Fruit fly (Drosophila melanogaster): ENCODE data around the gene Bicra.

Bicra gene

DNA sequence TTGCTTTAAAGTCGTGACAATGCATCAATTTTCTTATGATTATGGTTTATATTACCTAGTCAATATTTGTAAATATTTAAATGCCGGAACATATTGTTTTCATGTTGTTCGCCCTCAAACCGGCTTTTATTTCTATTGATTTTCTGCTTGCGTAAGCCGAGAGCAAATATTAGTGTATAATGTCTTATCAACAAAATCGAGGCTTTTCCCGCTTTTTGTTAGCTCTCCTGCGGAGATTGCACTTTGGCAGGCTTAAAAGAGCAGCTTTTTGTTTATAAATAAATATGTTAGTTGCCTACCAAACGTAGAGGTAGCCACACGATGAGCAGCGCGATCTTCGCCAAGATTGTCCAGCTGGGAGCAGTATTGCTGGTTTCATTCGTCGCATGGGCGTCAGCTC lies 10.5 kb upstream of the Bicra start, which contains the start of gene CG11842:
CG11842 (plus strand) TSS at position 301 of the 400 bp plus-strand sequence.
- no peak for TF ChIP-seq CG10348 (GFP tag; IDR thresholded peaks at IDR 0.05)
- TF ChIP-seq CG4496 (GFP tag; IDR thresholded peaks at IDR 0.05): no peak
- TF ChIP-seq CG8301 (tag; optimal IDR thresholded peaks at IDR 0.05): no peak
- TF ChIP-seq fd96Ca (GFP tag; IDR thresholded peaks at IDR 0.05): no peak
- TF ChIP-seq CG8159 (tag; optimal IDR thresholded peaks at IDR 0.05): no peak
- TF ChIP-seq Pif1B (GFP tag; optimal IDR thresholded peaks at IDR 0.05): no peak
- TF ChIP-seq Pif1A (GFP tag; optimal IDR thresholded peaks at IDR 0.05): no peak
- TF ChIP-seq CG15710 (tag; optimal IDR thresholded peaks at IDR 0.05): no peak
- TF ChIP-seq CG17806 (tag; optimal IDR thresholded peaks at IDR 0.05): no peak
- TF ChIP-seq Ets98B (GFP tag; IDR thresholded peaks at IDR 0.05): no peak
- TF ChIP-seq Snoo (tag; optimal IDR thresholded peaks at IDR 0.05): no peak
- no peak for TF ChIP-seq gl (tag; optimal IDR thresholded peaks at IDR 0.05)
- no peak for TF ChIP-seq CG13204 (GFP tag; optimal IDR thresholded peaks at IDR 0.05)
- no peak for TF ChIP-seq D1 (tag; optimal IDR thresholded peaks at IDR 0.05)
- no peak for TF ChIP-seq CG12605 (GFP tag; IDR thresholded peaks at IDR 0.05)
- no peak for TF ChIP-seq CG14655 (GFP tag; optimal IDR thresholded peaks at IDR 0.05)

DNA sequence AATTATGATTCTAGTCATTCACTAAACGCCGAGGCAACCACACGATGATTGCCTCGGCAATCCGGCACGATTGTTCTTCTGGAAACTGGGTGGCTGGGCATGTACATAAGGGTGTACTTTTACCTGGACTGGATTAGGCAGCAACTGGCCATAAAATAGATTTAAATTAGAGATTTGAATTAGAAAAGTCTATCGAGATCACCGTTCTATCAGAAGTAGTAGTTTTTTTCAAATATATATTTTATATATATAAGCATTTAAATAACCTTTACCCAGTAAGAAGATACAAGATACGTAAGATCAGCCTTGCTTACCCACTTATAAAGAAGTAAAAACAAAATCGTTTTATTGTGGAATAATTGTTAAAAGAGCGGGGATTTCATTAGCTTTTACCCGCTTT lies 8.8 kb upstream of the Bicra start, which contains the start of gene CG11843:
CG11843 (plus strand) TSS at position 301 of the 400 bp plus-strand sequence.
- TF ChIP-seq CG13204 (GFP tag; optimal IDR thresholded peaks at IDR 0.05): no peak
- no peak for TF ChIP-seq Ets98B (GFP tag; IDR thresholded peaks at IDR 0.05)
- no peak for TF ChIP-seq CG8301 (tag; optimal IDR thresholded peaks at IDR 0.05)
- TF ChIP-seq CG17806 (tag; optimal IDR thresholded peaks at IDR 0.05): no peak
- TF ChIP-seq Pif1B (GFP tag; optimal IDR thresholded peaks at IDR 0.05): no peak
- TF ChIP-seq D1 (tag; optimal IDR thresholded peaks at IDR 0.05): no peak
- no peak for TF ChIP-seq EcR (GFP tag; optimal IDR thresholded peaks at IDR 0.05)
- no peak for TF ChIP-seq CG32121 (GFP tag; IDR thresholded peaks at IDR 0.05)
- no peak for TF ChIP-seq CG9948 (tag; optimal IDR thresholded peaks at IDR 0.05)
- TF ChIP-seq Pif1A (GFP tag; optimal IDR thresholded peaks at IDR 0.05): no peak
- TF ChIP-seq Snoo (tag; optimal IDR thresholded peaks at IDR 0.05): no peak
- TF ChIP-seq CG34367 (tag; optimal IDR thresholded peaks at IDR 0.05): no peak

dm6 chr3R:29055710-29056109 lies 7.1 kb upstream of the Bicra start, which contains the start of gene Sirt7:
Sirt7 (plus strand) TSS chr3R:29055927.
- TF ChIP-seq Snoo (tag; optimal IDR thresholded peaks at IDR 0.05) (peak; percentile 67), CG14655 (GFP tag; optimal IDR thresholded peaks at IDR 0.05) (peak; percentile 82), CG8159 (tag; optimal IDR thresholded peaks at IDR 0.05) (peak; percentile 77), CG9948 (tag; optimal IDR thresholded peaks at IDR 0.05) (peak; percentile 64), CG34367 (tag; optimal IDR thresholded peaks at IDR 0.05) (peak; percentile 83), CG13204 (GFP tag; optimal IDR thresholded peaks at IDR 0.05) (no peak), CG15710 (tag; optimal IDR thresholded peaks at IDR 0.05) (peak; percentile 73), Ets98B (GFP tag; IDR thresholded peaks at IDR 0.05) (peak; percentile 82), rn (GFP tag; IDR thresholded peaks at IDR 0.05) (peak; percentile 56; the same call in 1 of the 2 replicates), Pif1A (GFP tag; optimal IDR thresholded peaks at IDR 0.05) (no peak), CG12605 (GFP tag; IDR thresholded peaks at IDR 0.05) (peak; percentile 87), fd96Ca (GFP tag; IDR thresholded peaks at IDR 0.05) (peak; percentile 89), EcR (GFP tag; optimal IDR thresholded peaks at IDR 0.05) (no peak), CG17806 (tag; optimal IDR thresholded peaks at IDR 0.05) (peak; percentile 66), D1 (tag; optimal IDR thresholded peaks at IDR 0.05) (no peak), Pif1B (GFP tag; optimal IDR thresholded peaks at IDR 0.05) (no peak), CG10348 (GFP tag; IDR thresholded peaks at IDR 0.05) (no peak), CG32121 (GFP tag; IDR thresholded peaks at IDR 0.05) (peak; percentile 85), CG4496 (GFP tag; IDR thresholded peaks at IDR 0.05) (peak; percentile 89), gl (tag; optimal IDR thresholded peaks at IDR 0.05) (peak; percentile 78), CG8301 (tag; optimal IDR thresholded peaks at IDR 0.05) (no peak)

- TF ChIP-seq gl (tag; optimal IDR thresholded peaks at IDR 0.05) (no peak), CG8301 (tag; optimal IDR thresholded peaks at IDR 0.05) (no peak), CG13204 (GFP tag; optimal IDR thresholded peaks at IDR 0.05) (no peak), CG12605 (GFP tag; IDR thresholded peaks at IDR 0.05) (no peak), CG15710 (tag; optimal IDR thresholded peaks at IDR 0.05) (no peak), rn (GFP tag; IDR thresholded peaks at IDR 0.05) (no peak), EcR (GFP tag; optimal IDR thresholded peaks at IDR 0.05) (no peak), CG8159 (tag; optimal IDR thresholded peaks at IDR 0.05) (no peak), fd96Ca (GFP tag; IDR thresholded peaks at IDR 0.05) (no peak), CG34367 (tag; optimal IDR thresholded peaks at IDR 0.05) (no peak)
Measured at dm6 chr3R:29059385-29059784, 3.5 kb upstream of the Bicra start.

- no peak for TF ChIP-seq rn (GFP tag; IDR thresholded peaks at IDR 0.05)
- no peak for TF ChIP-seq CG10348 (GFP tag; IDR thresholded peaks at IDR 0.05)
- peak; percentile 56 for TF ChIP-seq CG8301 (tag; optimal IDR thresholded peaks at IDR 0.05)
- TF ChIP-seq gl (tag; optimal IDR thresholded peaks at IDR 0.05): no peak
- peak; percentile 82 for TF ChIP-seq CG8159 (tag; optimal IDR thresholded peaks at IDR 0.05)
- peak; percentile 42 for TF ChIP-seq CG34367 (tag; optimal IDR thresholded peaks at IDR 0.05)
- TF ChIP-seq CG14655 (GFP tag; optimal IDR thresholded peaks at IDR 0.05): peak; percentile 75
- no peak for TF ChIP-seq D1 (tag; optimal IDR thresholded peaks at IDR 0.05)
- TF ChIP-seq Pif1B (GFP tag; optimal IDR thresholded peaks at IDR 0.05): peak; percentile 62
- no peak for TF ChIP-seq CG4496 (GFP tag; IDR thresholded peaks at IDR 0.05)
- TF ChIP-seq EcR (GFP tag; optimal IDR thresholded peaks at IDR 0.05): no peak
- peak; percentile 80 for TF ChIP-seq CG15710 (tag; optimal IDR thresholded peaks at IDR 0.05)
- peak; percentile 59 for TF ChIP-seq Pif1A (GFP tag; optimal IDR thresholded peaks at IDR 0.05)
- peak; percentile 71 for TF ChIP-seq CG9948 (tag; optimal IDR thresholded peaks at IDR 0.05)
- peak; percentile 46 for TF ChIP-seq Snoo (tag; optimal IDR thresholded peaks at IDR 0.05)
- TF ChIP-seq fd96Ca (GFP tag; IDR thresholded peaks at IDR 0.05): no peak
- TF ChIP-seq CG13204 (GFP tag; optimal IDR thresholded peaks at IDR 0.05): no peak
- TF ChIP-seq CG17806 (tag; optimal IDR thresholded peaks at IDR 0.05): peak; percentile 75
Measured at dm6 chr3R:29063207-29063920, 524 bp downstream of the Bicra start.
